Worm (Caenorhabditis elegans) whole organism, mixed stage, embryonic: Measurements from ENCODE around the gene Y41D4B.1.

Experiments used
- ham-2 ChIP-seq: fragments of 200-800 bp; sonication (Bioruptor generic); optimal IDR thresholded peaks from 2 replicates; lab custom pipeline; 2018; ENCODE audit warnings: mild to moderate bottlenecking, missing genetic modification characterization, missing compliant biosample characterization
- nhr-28 ChIP-seq: fragments of 150-350 bp; optimal IDR thresholded peaks from 2 replicates; lab custom pipeline; 2014; ENCODE audit warnings: missing biosample characterization, missing genetic modification characterization
- ztf-11 ChIP-seq: fragments of 150-350 bp; optimal IDR thresholded peaks from 2 replicates; lab custom pipeline; 2014; ENCODE audit warnings: missing biosample characterization, missing genetic modification characterization

- TF ChIP-seq ztf-11 (tag; lab: Kevin White, UChicago), result no peak
- no peak for TF ChIP-seq ham-2 (GFP tag; lab: Kevin White, UChicago)
- no peak for TF ChIP-seq nhr-28 (tag; lab: Kevin White, UChicago)
Observed at ce11 chrIV:1711029-1711489, 38.6 kb downstream of the Y41D4B.1 start, which contains the start of gene rpi-2.
